Worm (Caenorhabditis elegans) whole organism, early embryonic: ENCODE measurements around the gene K12H6.4.
A peak's percentile ranks its signal among the peaks of the same experiment; 100 is the strongest.

Experiments
- B0310.2 ChIP-seq: sonication (generic microtip); optimal IDR thresholded peaks from 2 replicates; lab custom pipeline; 2016; ENCODE audit warnings: mild to moderate bottlenecking, missing genetic modification characterization, missing compliant biosample characterization
- F13C5.2 ChIP-seq: sonication (generic microtip); optimal IDR thresholded peaks from 2 replicates; lab custom pipeline; 2017; ENCODE audit warnings: mild to moderate bottlenecking, missing genetic modification characterization, inconsistent platforms, missing compliant biosample characterization
- aly-1 ChIP-seq: sonication (generic microtip); optimal IDR thresholded peaks from 2 replicates; lab custom pipeline; 2016; ENCODE audit warnings: missing genetic modification characterization, missing compliant biosample characterization
- ama-1 ChIP-seq: fragments of 150-350 bp; optimal IDR thresholded peaks from 2 replicates; lab custom pipeline; 2014
- ceh-13 ChIP-seq: fragments of 200-800 bp; sonication (Bioruptor generic); optimal IDR thresholded peaks from 2 replicates; lab custom pipeline; 2018; ENCODE audit warnings: mild to moderate bottlenecking, missing genetic modification characterization, missing compliant biosample characterization
- ceh-36 ChIP-seq: sonication (generic microtip); optimal IDR thresholded peaks from 2 replicates; lab custom pipeline; 2016; ENCODE audit warnings: missing genetic modification characterization, inconsistent platforms, missing compliant biosample characterization
- ets-7 ChIP-seq: sonication (generic microtip); optimal IDR thresholded peaks from 2 replicates; lab custom pipeline; 2016; ENCODE audit warnings: missing genotype, missing genetic modification characterization, missing compliant biosample characterization
- flt-1 ChIP-seq: fragments of 200-800 bp; sonication (Bioruptor generic); IDR thresholded peaks from 2 replicates; pipeline ENCODE4 v1.3.6; 2022; ENCODE audit warnings: missing genetic modification characterization, missing compliant biosample characterization
- hmbx-1 ChIP-seq: sonication (generic microtip); optimal IDR thresholded peaks from 2 replicates; lab custom pipeline; 2016; ENCODE audit warnings: mild to moderate bottlenecking, missing genetic modification characterization, missing compliant biosample characterization
- hmg-4 ChIP-seq: fragments of 200-800 bp; sonication (Bioruptor generic); optimal IDR thresholded peaks from 2 replicates; lab custom pipeline; 2018; ENCODE audit warnings: mild to moderate bottlenecking, missing genetic modification characterization, missing compliant biosample characterization
- hnd-1 ChIP-seq: sonication (generic microtip); optimal IDR thresholded peaks from 2 replicates; lab custom pipeline; 2016; ENCODE audit warnings: missing genetic modification characterization, missing compliant biosample characterization
- pes-1 ChIP-seq: fragments of 200-800 bp; sonication (Bioruptor generic); IDR thresholded peaks from 2 replicates; pipeline ENCODE4 v1.3.6; 2022; ENCODE audit warnings: missing genetic modification reagents, missing genetic modification characterization, missing compliant biosample characterization
- scrt-1 ChIP-seq: fragments of 200-800 bp; sonication (Bioruptor generic); IDR thresholded peaks from 2 replicates; pipeline ENCODE4 v1.3.6; 2022; ENCODE audit warnings: missing genetic modification characterization, missing compliant biosample characterization
- sea-1 ChIP-seq: fragments of 200-800 bp; sonication (Bioruptor generic); conservative IDR thresholded peaks from 2 replicates; pipeline ENCODE4 v1.3.6; 2022; ENCODE audit warnings: missing genetic modification characterization, missing compliant biosample characterization
- tbx-11 ChIP-seq: fragments of 200-800 bp; sonication (Bioruptor generic); IDR thresholded peaks from 2 replicates; pipeline ENCODE4 v1.3.6; 2022; ENCODE audit warnings: missing genetic modification characterization, missing compliant biosample characterization
- tbx-37 ChIP-seq: fragments of 200-800 bp; sonication (Bioruptor generic); conservative IDR thresholded peaks from 2 replicates; pipeline ENCODE4 v1.3.6; 2022; ENCODE audit warnings: missing genetic modification reagents, missing genetic modification characterization, missing compliant biosample characterization
- tra-4 ChIP-seq: sonication (generic microtip); optimal IDR thresholded peaks from 2 replicates; lab custom pipeline; 2017; ENCODE audit warnings: missing genetic modification characterization, missing compliant biosample characterization

Gene K12H6.4

ce11 chrII:2832098-2832497 lies 8.0 kb upstream of the K12H6.4 start:
- no peak for TF ChIP-seq ama-1
- TF ChIP-seq pes-1 (GFP tag; lab: Robert Waterston, UW) = no peak
- TF ChIP-seq hmbx-1 = no peak
- no peak for TF ChIP-seq tbx-11 (GFP tag; lab: Robert Waterston, UW)
- TF ChIP-seq B0310.2 (tag; lab: Kevin White, UChicago) = no peak
- TF ChIP-seq ets-7 (tag; lab: Kevin White, UChicago) = no peak
- TF ChIP-seq tra-4 (tag; lab: Kevin White, UChicago) = no peak
- no peak for TF ChIP-seq aly-1
- TF ChIP-seq hmg-4 (GFP tag; lab: Kevin White, UChicago) = no peak
- no peak for TF ChIP-seq flt-1
- no peak for TF ChIP-seq ceh-36 (tag; lab: Kevin White, UChicago)

- TF ChIP-seq hnd-1 = no peak
- no peak for TF ChIP-seq aly-1
- TF ChIP-seq flt-1 = no peak
- TF ChIP-seq F13C5.2 = no peak
- TF ChIP-seq tra-4 (tag; lab: Kevin White, UChicago) = no peak
- no peak for TF ChIP-seq ama-1
- no peak for TF ChIP-seq hmbx-1
- no peak for TF ChIP-seq ceh-13 (GFP tag; lab: Kevin White, UChicago)
- TF ChIP-seq pes-1 (GFP tag; lab: Robert Waterston, UW) = no peak
Measured at ce11 chrII:2831173-2831572, 7.1 kb upstream of the K12H6.4 start, which contains the start of gene K12H6.6. K12H6.6 (minus strand) TSS chrII:2831233.

DNA sequence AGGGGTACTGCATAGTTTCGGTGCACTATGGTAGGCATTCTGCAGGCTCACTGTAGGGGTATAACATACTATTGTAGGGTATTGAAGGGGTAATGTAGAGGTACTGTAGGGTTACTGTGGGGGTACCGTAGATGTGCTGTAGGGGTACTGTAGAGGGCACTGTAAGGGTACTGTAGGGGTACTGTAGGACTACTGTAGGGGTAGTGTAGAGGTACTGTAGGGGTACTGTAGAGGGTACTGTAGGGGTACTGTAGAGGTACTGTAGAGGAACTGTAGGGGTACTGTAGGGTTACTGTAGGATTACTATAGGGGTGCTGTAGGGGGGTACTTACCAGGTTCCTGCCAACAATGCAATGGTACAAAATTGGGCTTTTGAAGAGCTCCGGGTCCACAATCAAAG lies 6.1 kb upstream of the K12H6.4 start:
- TF ChIP-seq aly-1 (no peak), B0310.2 (tag; lab: Kevin White, UChicago) (no peak)

- no peak for TF ChIP-seq flt-1
- no peak for TF ChIP-seq tbx-37
- TF ChIP-seq ama-1 = no peak
- TF ChIP-seq ets-7 (tag; lab: Kevin White, UChicago) = no peak
- TF ChIP-seq hnd-1 = no peak
- no peak for TF ChIP-seq F13C5.2
- no peak for TF ChIP-seq tbx-11 (GFP tag; lab: Robert Waterston, UW)
- no peak for TF ChIP-seq ceh-36 (tag; lab: Kevin White, UChicago)
- TF ChIP-seq scrt-1 (GFP tag; lab: Robert Waterston, UW) = no peak
- no peak for TF ChIP-seq B0310.2 (tag; lab: Kevin White, UChicago)
- TF ChIP-seq tra-4 (tag; lab: Kevin White, UChicago) = no peak
- no peak for TF ChIP-seq ceh-13 (GFP tag; lab: Kevin White, UChicago)
- TF ChIP-seq sea-1 (GFP tag; lab: Robert Waterston, UW) = no peak
- no peak for TF ChIP-seq pes-1 (GFP tag; lab: Robert Waterston, UW)
- no peak for TF ChIP-seq hmbx-1
- TF ChIP-seq hmg-4 (GFP tag; lab: Kevin White, UChicago) = no peak
- TF ChIP-seq aly-1 = no peak
Measured at ce11 chrII:2829482-2829881, 5.4 kb upstream of the K12H6.4 start.

DNA sequence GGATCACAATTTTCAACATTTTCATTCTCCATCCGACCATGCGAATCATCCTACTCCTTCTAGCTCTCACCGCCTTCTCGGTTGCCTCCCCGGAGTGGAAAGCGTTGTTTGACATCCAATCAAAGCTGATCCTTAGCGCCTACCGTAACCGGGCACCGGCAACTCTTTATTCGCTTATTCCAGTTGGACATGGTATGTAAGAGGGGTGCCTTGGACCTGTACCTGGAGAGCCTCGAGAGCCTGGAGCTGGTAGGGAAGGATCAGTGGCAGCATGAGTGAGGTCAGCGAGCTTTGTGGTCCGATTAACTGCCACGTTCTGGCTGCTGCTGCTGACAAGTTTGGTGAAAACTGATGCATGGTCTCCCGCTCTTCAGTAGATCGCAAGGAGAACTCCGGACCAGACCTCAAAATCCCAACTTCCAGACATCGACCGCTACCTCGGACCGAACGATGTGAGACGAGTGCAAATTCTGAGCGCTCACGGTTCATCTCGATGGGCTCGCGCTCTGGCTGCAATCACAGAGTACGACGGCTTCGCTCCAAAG lies 3.9 kb upstream of the K12H6.4 start, which contains the start of gene K12H6.8:
TSS of gene K12H6.8 (plus strand) at position 38 of the 545 bp plus-strand sequence.
- TF ChIP-seq scrt-1 (GFP tag; lab: Robert Waterston, UW) = no peak
- no peak for TF ChIP-seq hmg-4 (GFP tag; lab: Kevin White, UChicago)
- no peak for TF ChIP-seq sea-1 (GFP tag; lab: Robert Waterston, UW)
- TF ChIP-seq ama-1 = peak; percentile 73
- no peak for TF ChIP-seq F13C5.2
- TF ChIP-seq flt-1 = no peak

DNA sequence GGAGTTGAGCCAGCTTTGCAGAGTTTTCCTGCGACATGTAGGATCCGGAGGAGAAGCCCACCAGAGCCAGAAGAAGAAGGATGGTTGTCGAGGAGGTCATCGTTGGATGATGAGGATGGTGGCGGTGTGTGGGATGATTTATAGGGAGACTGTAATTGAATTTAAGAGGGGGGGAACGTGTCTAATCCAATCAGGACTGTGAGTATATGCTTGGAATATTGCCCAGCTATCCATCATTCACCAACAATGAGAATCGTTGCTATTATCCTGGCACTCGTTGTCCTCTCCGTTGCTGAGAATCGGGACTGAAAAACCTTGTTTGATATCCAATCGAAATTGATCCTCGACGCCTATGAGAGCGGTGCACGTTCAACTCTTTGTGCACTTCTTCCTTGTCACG lies 2.0 kb upstream of the K12H6.4 start, which contains the start of gene K12H6.5:
TSS of gene K12H6.5 (minus strand) at position 101 of the 400 bp plus-strand sequence.
- no peak for TF ChIP-seq F13C5.2
- TF ChIP-seq hnd-1 = no peak
- no peak for TF ChIP-seq B0310.2 (tag; lab: Kevin White, UChicago)
- TF ChIP-seq scrt-1 (GFP tag; lab: Robert Waterston, UW) = no peak
- TF ChIP-seq aly-1 = no peak
- no peak for TF ChIP-seq ceh-36 (tag; lab: Kevin White, UChicago)
- TF ChIP-seq pes-1 (GFP tag; lab: Robert Waterston, UW) = no peak
- TF ChIP-seq ets-7 (tag; lab: Kevin White, UChicago) = no peak
- TF ChIP-seq tbx-37 = no peak
- TF ChIP-seq ama-1 = no peak
- no peak for TF ChIP-seq hmbx-1
- TF ChIP-seq tra-4 (tag; lab: Kevin White, UChicago) = no peak
- no peak for TF ChIP-seq ceh-13 (GFP tag; lab: Kevin White, UChicago)
- no peak for TF ChIP-seq tbx-11 (GFP tag; lab: Robert Waterston, UW)

- TF ChIP-seq hmbx-1 (no peak), ets-7 (tag; lab: Kevin White, UChicago) (no peak), tra-4 (tag; lab: Kevin White, UChicago) (no peak), scrt-1 (GFP tag; lab: Robert Waterston, UW) (no peak), ceh-13 (GFP tag; lab: Kevin White, UChicago) (no peak), ama-1 (no peak), B0310.2 (tag; lab: Kevin White, UChicago) (no peak), flt-1 (no peak)
Measured at ce11 chrII:2822435-2822920, 1.6 kb downstream of the K12H6.4 start, which contains the start of the genes fut-4 and K12H6.10. fut-4 (minus strand) TSS chrII:2822535. K12H6.10 (plus strand) TSS chrII:2822870.

DNA sequence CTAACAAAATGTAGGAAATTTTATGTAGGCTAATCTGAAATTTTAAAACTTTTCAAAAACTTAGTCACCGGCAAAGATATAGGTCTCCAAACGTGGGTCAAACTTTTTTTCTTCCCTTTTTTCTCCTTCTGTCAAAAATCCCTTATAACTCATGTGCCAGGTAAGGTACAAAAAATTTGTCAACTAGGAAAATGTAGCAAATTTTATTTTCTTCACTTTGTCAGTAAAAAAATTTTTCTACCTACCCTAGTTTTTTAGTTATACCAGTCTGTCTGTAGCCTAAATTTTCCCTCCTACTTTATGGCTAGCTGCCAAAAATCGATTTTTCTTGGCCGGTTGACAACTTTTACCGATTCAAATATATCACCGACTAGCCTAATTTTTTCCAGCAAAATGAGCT lies 7.4 kb downstream of the K12H6.4 start, which contains the start of gene set-13:
TSS of gene set-13 (plus strand) at position 301 of the 400 bp plus-strand sequence.
- TF ChIP-seq tbx-37 (no peak), aly-1 (no peak), flt-1 (no peak), F13C5.2 (no peak), ceh-36 (tag; lab: Kevin White, UChicago) (no peak), hnd-1 (no peak), sea-1 (GFP tag; lab: Robert Waterston, UW) (no peak), hmbx-1 (no peak), ets-7 (tag; lab: Kevin White, UChicago) (no peak), ama-1 (no peak), tra-4 (tag; lab: Kevin White, UChicago) (no peak), scrt-1 (GFP tag; lab: Robert Waterston, UW) (no peak), pes-1 (GFP tag; lab: Robert Waterston, UW) (no peak), ceh-13 (GFP tag; lab: Kevin White, UChicago) (no peak), B0310.2 (tag; lab: Kevin White, UChicago) (no peak)
